In genomic region chrIV:3050054-3050990, ce11 we compare ENCODE assay signal across 5 worm cellular contexts.
TF ChIP-seq lines count a peak whose summit lies in the region.

Gene eel-1 (minus strand): TSS chrIV:3050104.

TF ChIP-seq in whole organism, L1 larva, 84 proteins besides CTCF, POLR2A, EP300 and RAD21 (continues in another document):
- TF ChIP-seq lir-3 (tag; optimal IDR thresholded peaks at IDR 0.05; lab: Kevin White, UChicago; ENCODE audit: poor library complexity): peak; percentile 96
- peak; percentile 78 for TF ChIP-seq Y116A8C.19 (tag; optimal IDR thresholded peaks at IDR 0.05; lab: Kevin White, UChicago; ENCODE audit: borderline replicate concordance)
- TF ChIP-seq aly-2 (tag; optimal IDR thresholded peaks at IDR 0.05; lab: Kevin White, UChicago): peak; percentile 82
- TF ChIP-seq ceh-63 (GFP tag; optimal IDR thresholded peaks at IDR 0.05; lab: Kevin White, UChicago): peak; percentile 86
- peak; percentile 62 for TF ChIP-seq C34B4.2 (tag; optimal IDR thresholded peaks at IDR 0.05; lab: Kevin White, UChicago)
- TF ChIP-seq nhr-77 (tag; optimal IDR thresholded peaks at IDR 0.05; lab: Kevin White, UChicago): peak; percentile 80
- TF ChIP-seq fkh-8 (tag; optimal IDR thresholded peaks at IDR 0.05; lab: Kevin White, UChicago): peak; percentile 92
- TF ChIP-seq nhr-47 (tag; optimal IDR thresholded peaks at IDR 0.05; lab: Kevin White, UChicago): peak; percentile 98
- TF ChIP-seq fkh-4 (tag; optimal IDR thresholded peaks at IDR 0.05; lab: Kevin White, UChicago; ENCODE audit: borderline replicate concordance): peak; percentile 87
- TF ChIP-seq nhr-71 (tag; optimal IDR thresholded peaks at IDR 0.05; lab: Kevin White, UChicago): peak; percentile 97
- peak; percentile 91; the same call in 1 of the 2 replicates for TF ChIP-seq ets-5 (GFP tag; IDR thresholded peaks at IDR 0.05; lab: Robert Waterston, UW)
- TF ChIP-seq mep-1 (tag; optimal IDR thresholded peaks at IDR 0.05; lab: Kevin White, UChicago): peak; percentile 74
- peak; percentile 94 for TF ChIP-seq sox-4 (tag; optimal IDR thresholded peaks at IDR 0.05; lab: Kevin White, UChicago)
- peak; percentile 98 for TF ChIP-seq nhr-90 (tag; optimal IDR thresholded peaks at IDR 0.05; lab: Kevin White, UChicago; ENCODE audit: poor library complexity)
- TF ChIP-seq dpl-1 (GFP tag; optimal IDR thresholded peaks at IDR 0.05; lab: Kevin White, UChicago): peak; percentile 91 to 93 (median 91)
- TF ChIP-seq ceh-90 (tag; optimal IDR thresholded peaks at IDR 0.05; lab: Kevin White, UChicago): peak; percentile 67
- peak; percentile 77 for TF ChIP-seq elt-2 (tag; optimal IDR thresholded peaks at IDR 0.05; lab: Kevin White, UChicago)

TF ChIP-seq in whole organism, L3 larva, 47 proteins besides CTCF, POLR2A, EP300 and RAD21 (continues in another document):
- TF ChIP-seq unc-62 (GFP tag; optimal IDR thresholded peaks at IDR 0.05; lab: Kevin White, UChicago) (peak; percentile 54), jun-1 (tag; optimal IDR thresholded peaks at IDR 0.05; lab: Kevin White, UChicago) (peak; percentile 75), elt-2 (tag; optimal IDR thresholded peaks at IDR 0.05; lab: Kevin White, UChicago) (peak; percentile 63), nfya-1 (tag; optimal IDR thresholded peaks at IDR 0.05; lab: Kevin White, UChicago; ENCODE audit: insufficient read depth) (peak; percentile 92), pha-4 (tag; optimal IDR thresholded peaks at IDR 0.05; lab: Kevin White, UChicago) (peak; percentile 88), ceh-82 (tag; optimal IDR thresholded peaks at IDR 0.05; lab: Kevin White, UChicago) (peak; percentile 87), pqm-1 (tag; optimal IDR thresholded peaks at IDR 0.05; lab: Kevin White, UChicago) (peak; percentile 65), aly-2 (tag; optimal IDR thresholded peaks at IDR 0.05; lab: Kevin White, UChicago) (peak; percentile 47), nhr-77 (tag; optimal IDR thresholded peaks at IDR 0.05; lab: Kevin White, UChicago) (peak; percentile 73), lin-39 (tag; optimal IDR thresholded peaks at IDR 0.05; lab: Kevin White, UChicago) (peak; percentile 80), ceh-28 (tag; optimal IDR thresholded peaks at IDR 0.05; lab: Kevin White, UChicago) (peak; percentile 77), elt-3 (tag; optimal IDR thresholded peaks at IDR 0.05; lab: Kevin White, UChicago) (peak in 1 of 3 experiments; percentile 11), lin-15B (tag; optimal IDR thresholded peaks at IDR 0.05; lab: Kevin White, UChicago) (peak; percentile 88), nhr-25 (tag; optimal IDR thresholded peaks at IDR 0.05; lab: Kevin White, UChicago) (peak; percentile 75), egl-5 (tag; optimal IDR thresholded peaks at IDR 0.05; lab: Kevin White, UChicago) (peak; percentile 95), nhr-76 (tag; optimal IDR thresholded peaks at IDR 0.05; lab: Kevin White, UChicago) (peak; percentile 11), fkh-10 (GFP tag; optimal IDR thresholded peaks at IDR 0.05; lab: Kevin White, UChicago) (peak; percentile 42), nhr-11 (tag; optimal IDR thresholded peaks at IDR 0.05; lab: Kevin White, UChicago) (peak; percentile 60)

TF ChIP-seq in whole organism, early embryonic, 17 proteins besides CTCF, POLR2A, EP300 and RAD21:
- TF ChIP-seq flt-1 (GFP tag; IDR thresholded peaks at IDR 0.05; lab: Robert Waterston, UW): peak; percentile 80
- peak; percentile 71 for TF ChIP-seq hnd-1 (tag; optimal IDR thresholded peaks at IDR 0.05; lab: Kevin White, UChicago)
- TF ChIP-seq ceh-13 (GFP tag; optimal IDR thresholded peaks at IDR 0.05; lab: Kevin White, UChicago): peak; percentile 43
- TF ChIP-seq aly-1 (tag; optimal IDR thresholded peaks at IDR 0.05; lab: Kevin White, UChicago): peak; percentile 70
- TF ChIP-seq tbx-37 (GFP tag; conservative IDR thresholded peaks at IDR 0.05; lab: Robert Waterston, UW): peak; percentile 93
- TF ChIP-seq tbx-11 (GFP tag; IDR thresholded peaks at IDR 0.05; lab: Robert Waterston, UW): peak; percentile 89
- peak; percentile 90 for TF ChIP-seq sea-1 (GFP tag; conservative IDR thresholded peaks at IDR 0.05; lab: Robert Waterston, UW)
- peak; percentile 59 for TF ChIP-seq B0310.2 (tag; optimal IDR thresholded peaks at IDR 0.05; lab: Kevin White, UChicago)
- TF ChIP-seq F13C5.2 (tag; optimal IDR thresholded peaks at IDR 0.05; lab: Kevin White, UChicago): peak; percentile 38
- peak; percentile 92 for TF ChIP-seq pes-1 (GFP tag; IDR thresholded peaks at IDR 0.05; lab: Robert Waterston, UW)
- TF ChIP-seq ets-7 (tag; optimal IDR thresholded peaks at IDR 0.05; lab: Kevin White, UChicago): peak; percentile 92
- TF ChIP-seq scrt-1 (GFP tag; IDR thresholded peaks at IDR 0.05; lab: Robert Waterston, UW): peak; percentile 86
- peak; percentile 84 for TF ChIP-seq hmg-4 (GFP tag; optimal IDR thresholded peaks at IDR 0.05; lab: Kevin White, UChicago)
- TF ChIP-seq ceh-36 (tag; optimal IDR thresholded peaks at IDR 0.05; lab: Kevin White, UChicago): peak; percentile 42
- peak; percentile 55 for TF ChIP-seq tra-4 (tag; optimal IDR thresholded peaks at IDR 0.05; lab: Kevin White, UChicago)

TF ChIP-seq in whole organism, midembryonic, 9 proteins besides CTCF, POLR2A, EP300 and RAD21:
- peak; percentile 93 for TF ChIP-seq ztf-23 (GFP tag; IDR thresholded peaks at IDR 0.05; lab: Robert Waterston, UW)
- peak; percentile 89 for TF ChIP-seq tab-1 (GFP tag; IDR thresholded peaks at IDR 0.05; lab: Robert Waterston, UW)
- TF ChIP-seq klf-2 (GFP tag; conservative IDR thresholded peaks at IDR 0.05; lab: Robert Waterston, UW): peak; percentile 99
- peak; percentile 94 for TF ChIP-seq flt-1 (GFP tag; IDR thresholded peaks at IDR 0.05; lab: Robert Waterston, UW)
- TF ChIP-seq ref-1 (GFP tag; conservative IDR thresholded peaks at IDR 0.05; lab: Robert Waterston, UW): peak; percentile 85
- peak; percentile 88 for TF ChIP-seq T22C8.4 (GFP tag; IDR thresholded peaks at IDR 0.05; lab: Robert Waterston, UW)
- peak; percentile 84 for TF ChIP-seq ztf-29 (GFP tag; IDR thresholded peaks at IDR 0.05; lab: Robert Waterston, UW)
TF ChIP-seq in whole organism, midembryonic: peak in this region for 7; not testable (repeated sequence) for 2.

TF ChIP-seq in whole organism, young adult, 124 proteins besides CTCF, POLR2A, EP300 and RAD21 (continues in another document):
- TF ChIP-seq athp-1 (tag; optimal IDR thresholded peaks at IDR 0.05; lab: Kevin White, UChicago) (peak; percentile 92), egl-44 (GFP tag; IDR thresholded peaks at IDR 0.05; lab: Robert Waterston, UW) (peak; percentile 98), ekl-4 (GFP tag; IDR thresholded peaks at IDR 0.05; lab: Robert Waterston, UW) (peak; percentile 98), F39B2.1 (GFP tag; IDR thresholded peaks at IDR 0.05; lab: Robert Waterston, UW) (peak; percentile 72; the same call in 1 of the 2 replicates), ceh-91 (GFP tag; IDR thresholded peaks at IDR 0.05; lab: Robert Waterston, UW) (peak; percentile 98), zim-3 (tag; optimal IDR thresholded peaks at IDR 0.05; lab: Kevin White, UChicago) (peak; percentile 90), repo-1 (tag; optimal IDR thresholded peaks at IDR 0.05; lab: Kevin White, UChicago) (peak; percentile 32), hrde-1 (tag; optimal IDR thresholded peaks at IDR 0.05; lab: Kevin White, UChicago; ENCODE audit: borderline replicate concordance) (peak; percentile 53), akir-1 (GFP tag; optimal IDR thresholded peaks at IDR 0.05; lab: Kevin White, UChicago) (peak; percentile 95), dox-1 (GFP tag; IDR thresholded peaks at IDR 0.05; lab: Robert Waterston, UW) (peak; percentile 99), ztf-26 (tag; optimal IDR thresholded peaks at IDR 0.05; lab: Kevin White, UChicago) (peak; percentile 89), T07F8.4 (tag; optimal IDR thresholded peaks at IDR 0.05; lab: Kevin White, UChicago) (peak; percentile 85), madf-6 (GFP tag; IDR thresholded peaks at IDR 0.05; lab: Robert Waterston, UW) (peak; percentile 98), F37B4.10 (GFP tag; IDR thresholded peaks at IDR 0.05; lab: Robert Waterston, UW) (peak; percentile 99), K11D2.4 (GFP tag; IDR thresholded peaks at IDR 0.05; lab: Robert Waterston, UW) (peak; percentile 99), Y79H2A.3 (GFP tag; conservative IDR thresholded peaks at IDR 0.05; lab: Robert Waterston, UW) (peak; percentile 99), Y56A3A.18 (GFP tag; IDR thresholded peaks at IDR 0.05; lab: Robert Waterston, UW) (peak; percentile 98), F10E7.11 (tag; optimal IDR thresholded peaks at IDR 0.05; lab: Kevin White, UChicago) (peak; percentile 68), snpc-3.4 (tag; optimal IDR thresholded peaks at IDR 0.05; lab: Kevin White, UChicago) (peak; percentile 76), C17E4.6 (GFP tag; IDR thresholded peaks at IDR 0.05; lab: Robert Waterston, UW) (peak; percentile 98), sea-2 (GFP tag; IDR thresholded peaks at IDR 0.05; lab: Robert Waterston, UW) (peak; percentile 96), unc-130 (GFP tag; optimal IDR thresholded peaks at IDR 0.05; lab: Kevin White, UChicago) (peak; percentile 92), ztf-3 (GFP tag; optimal IDR thresholded peaks at IDR 0.05; lab: Kevin White, UChicago) (peak; percentile 71), let-526 (GFP tag; IDR thresholded peaks at IDR 0.05; lab: Robert Waterston, UW) (peak; percentile 98), K12H6.12 (tag; optimal IDR thresholded peaks at IDR 0.05; lab: Kevin White, UChicago) (peak; percentile 91), Y67H2A.10 (GFP tag; conservative IDR thresholded peaks at IDR 0.05; lab: Robert Waterston, UW) (peak; percentile 96), mel-28 (tag; optimal IDR thresholded peaks at IDR 0.05; lab: Kevin White, UChicago; ENCODE audit: borderline replicate concordance) (peak; percentile 55), egl-18 (GFP tag; IDR thresholded peaks at IDR 0.05; lab: Robert Waterston, UW) (peak; percentile 96), madf-10 (tag; optimal IDR thresholded peaks at IDR 0.05; lab: Kevin White, UChicago) (peak; percentile 94), hmg-20 (GFP tag; IDR thresholded peaks at IDR 0.05; lab: Robert Waterston, UW) (peak; percentile 94), mcd-1 (GFP tag; IDR thresholded peaks at IDR 0.05; lab: Robert Waterston, UW) (peak; percentile 98), mxl-1 (tag; optimal IDR thresholded peaks at IDR 0.05; lab: Kevin White, UChicago) (peak; percentile 26), C06A6.2 (GFP tag; conservative IDR thresholded peaks at IDR 0.05; lab: Robert Waterston, UW) (peak; percentile 95), lir-1 (GFP tag; conservative IDR thresholded peaks at IDR 0.05; lab: Robert Waterston, UW) (peak; percentile 98), bed-2 (GFP tag; IDR thresholded peaks at IDR 0.05; lab: Robert Waterston, UW) (peak; percentile 99), ztf-6 (GFP tag; IDR thresholded peaks at IDR 0.05; lab: Robert Waterston, UW) (peak; percentile 97), attf-3 (GFP tag; conservative IDR thresholded peaks at IDR 0.05; lab: Robert Waterston, UW) (peak; percentile 87), F52B5.7 (tag; optimal IDR thresholded peaks at IDR 0.05; lab: Kevin White, UChicago) (peak; percentile 86)
